Worm (Caenorhabditis elegans) whole organism, L2 larva: ENCODE results near the gene F53B1.3.

Experiments
- ZK546.5 ChIP-seq: sonication (generic microtip); optimal IDR thresholded peaks from 2 replicates; lab custom pipeline; 2017; ENCODE audit warnings: missing biosample characterization, missing genetic modification characterization
- ama-1 ChIP-seq: fragments of 150-350 bp; optimal IDR thresholded peaks from 2 replicates; lab custom pipeline; 2018; ENCODE audit warnings: inconsistent platforms
- ceh-16 ChIP-seq: fragments of 150-350 bp; optimal IDR thresholded peaks from 2 replicates; lab custom pipeline; 2014; ENCODE audit warnings: missing biosample characterization, missing genetic modification characterization
- nhr-10 ChIP-seq: sonication (generic microtip); optimal IDR thresholded peaks from 2 replicates; lab custom pipeline; 2017; ENCODE audit warnings: missing biosample characterization, missing genetic modification characterization
- nhr-11 ChIP-seq: fragments of 150-350 bp; optimal IDR thresholded peaks from 2 replicates; lab custom pipeline; 2014; ENCODE audit warnings: missing biosample characterization, missing genetic modification characterization
- nhr-6 ChIP-seq: fragments of 150-350 bp; optimal IDR thresholded peaks from 2 replicates; lab custom pipeline; 2014; ENCODE audit warnings: missing biosample characterization, missing genetic modification characterization
- snpc-4 ChIP-seq: fragments of 150-350 bp; optimal IDR thresholded peaks from 2 replicates; lab custom pipeline; 2014; ENCODE audit warnings: missing biosample characterization, missing genetic modification characterization
- zag-1 ChIP-seq: fragments of 150-350 bp; optimal IDR thresholded peaks from 2 replicates; lab custom pipeline; 2014; ENCODE audit warnings: missing biosample characterization, missing genetic modification characterization
- ztf-4 ChIP-seq: fragments of 150-350 bp; optimal IDR thresholded peaks from 2 replicates; lab custom pipeline; 2014; ENCODE audit warnings: missing biosample characterization, missing genetic modification characterization

DNA sequence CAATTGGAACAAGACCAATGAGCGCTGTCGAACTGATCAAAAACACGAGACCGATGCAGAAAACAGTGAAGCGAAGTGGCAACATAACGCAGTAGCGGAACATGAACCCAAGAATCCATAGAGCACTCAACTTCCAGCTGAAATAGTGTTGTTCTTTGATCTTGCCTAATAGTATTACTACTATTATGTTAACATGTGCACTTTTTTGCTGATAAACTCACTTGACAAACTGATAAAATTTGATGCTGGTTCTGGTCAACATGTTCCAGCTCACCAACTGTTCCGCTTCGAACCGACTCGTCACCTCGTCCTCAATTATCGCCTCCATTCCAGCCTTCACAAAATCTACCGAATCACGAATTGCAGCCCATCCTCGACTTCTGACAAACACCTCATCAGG lies 37.1 kb upstream of the F53B1.3 start:
- no peak for TF ChIP-seq ceh-16 (tag; lab: Kevin White, UChicago)
- TF ChIP-seq nhr-11 (tag; lab: Kevin White, UChicago): no peak
- no peak for TF ChIP-seq zag-1 (tag; lab: Kevin White, UChicago)
- no peak for TF ChIP-seq ama-1 (lab: Kevin White, UChicago)
- TF ChIP-seq nhr-10: no peak
- TF ChIP-seq nhr-6 (tag; lab: Kevin White, UChicago): no peak
- no peak for TF ChIP-seq ZK546.5 (tag; lab: Kevin White, UChicago)
- no peak for TF ChIP-seq snpc-4 (tag; lab: Kevin White, UChicago)
- TF ChIP-seq ztf-4 (tag; lab: Kevin White, UChicago): no peak
